Worm (Caenorhabditis elegans) whole organism, mixed stage, embryonic: ENCODE results near the gene trf-1.

ENCODE experiments used
- blmp-1 ChIP-seq: fragments of 150-350 bp; optimal IDR thresholded peaks from 2 replicates; lab custom pipeline; 2014; ENCODE audit warnings: missing biosample characterization, missing genetic modification characterization
- elt-1 ChIP-seq: sonication (generic microtip); optimal IDR thresholded peaks from 2 replicates; lab custom pipeline; 2017; ENCODE audit warnings: missing genetic modification characterization, mild to moderate bottlenecking, missing compliant biosample characterization, antibody characterized with exemption, moderate library complexity, borderline replicate concordance; ENCODE audit not compliant: insufficient read depth
- lin-13 ChIP-seq: fragments of 150-350 bp; optimal IDR thresholded peaks from 2 replicates; lab custom pipeline; 2014; ENCODE audit warnings: missing biosample characterization, missing genetic modification characterization
- lsy-2 ChIP-seq: fragments of 150-350 bp; optimal IDR thresholded peaks from 2 replicates; lab custom pipeline; 2014; ENCODE audit warnings: missing biosample characterization, missing genetic modification characterization
- nhr-12 ChIP-seq: fragments of 150-350 bp; optimal IDR thresholded peaks from 2 replicates; lab custom pipeline; 2014; ENCODE audit warnings: missing biosample characterization, missing genetic modification characterization
- nhr-237 ChIP-seq: fragments of 150-350 bp; optimal IDR thresholded peaks from 2 replicates; lab custom pipeline; 2014; ENCODE audit warnings: missing biosample characterization, missing genetic modification characterization
- nhr-28 ChIP-seq: fragments of 150-350 bp; optimal IDR thresholded peaks from 2 replicates; lab custom pipeline; 2014; ENCODE audit warnings: missing biosample characterization, missing genetic modification characterization
- nhr-76 ChIP-seq: sonication (generic microtip); optimal IDR thresholded peaks from 2 replicates; lab custom pipeline; 2017; ENCODE audit warnings: missing biosample characterization, missing genetic modification characterization
- pha-4 ChIP-seq: fragments of 150-350 bp; optimal IDR thresholded peaks from 2 replicates; lab custom pipeline; 2018; ENCODE audit warnings: missing biosample characterization, missing genetic modification reagents, missing genetic modification characterization
- snpc-4 ChIP-seq: fragments of 150-350 bp; optimal IDR thresholded peaks from 2 replicates; lab custom pipeline; 2014; ENCODE audit warnings: missing biosample characterization, missing genetic modification characterization
- sptf-1 ChIP-seq: sonication (generic microtip); optimal IDR thresholded peaks from 2 replicates; lab custom pipeline; 2017; ENCODE audit warnings: mild to moderate bottlenecking, missing genetic modification characterization, moderate library complexity, missing compliant biosample characterization
- unc-62 ChIP-seq: fragments of 150-350 bp; optimal IDR thresholded peaks from 2 replicates; lab custom pipeline; 2014; ENCODE audit warnings: missing biosample characterization, missing genetic modification reagents, missing genetic modification characterization

DNA sequence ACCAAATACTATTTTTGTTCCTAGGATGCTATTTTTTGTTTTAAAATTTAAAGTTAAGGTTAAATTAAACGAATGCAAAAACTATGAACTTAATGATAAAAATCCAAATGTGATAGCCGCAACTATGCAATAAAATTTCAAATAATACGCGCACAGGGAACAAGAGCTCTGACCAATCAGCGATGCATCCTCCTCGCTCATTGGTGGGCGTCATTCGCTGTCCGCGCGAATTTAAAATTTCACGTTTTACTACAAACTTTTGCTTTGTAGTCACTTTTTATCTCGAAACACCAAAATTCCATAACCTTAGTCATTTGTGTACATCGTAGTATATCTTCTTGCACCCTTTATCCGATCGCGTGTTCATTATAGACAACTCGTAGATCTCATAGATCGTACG, 47.1 kb upstream of the trf-1 start:
- TF ChIP-seq nhr-12 (no peak), unc-62 (GFP tag; lab: Kevin White, UChicago) (no peak), nhr-76 (tag; lab: Kevin White, UChicago) (no peak), pha-4 (no peak), snpc-4 (tag; lab: Kevin White, UChicago) (no peak), blmp-1 (tag; lab: Kevin White, UChicago) (no peak), nhr-237 (no peak), lsy-2 (tag; lab: Kevin White, UChicago) (no peak), sptf-1 (tag; lab: Kevin White, UChicago) (no peak), nhr-28 (tag; lab: Kevin White, UChicago) (no peak), lin-13 (no peak), elt-1 (tag; lab: Kevin White, UChicago) (no peak)
